Worm (Caenorhabditis elegans): ENCODE results near the gene Y41E3.8.

Y41E3.8 gene

ce11 chrIV:14985019-14985418 lies 43.8 kb downstream of the Y41E3.8 start:
- TF ChIP-seq unc-62 (GFP tag; optimal IDR thresholded peaks at IDR 0.05): no peak

ce11 chrIV:14981311-14981710 lies 47.5 kb downstream of the Y41E3.8 start, which contains the start of gene atln-2:
atln-2 (plus strand) TSS chrIV:14981611.
- no peak for TF ChIP-seq unc-62 (GFP tag; optimal IDR thresholded peaks at IDR 0.05)
